Worm (Caenorhabditis elegans): ENCODE results near the gene clec-119.

clec-119 gene

ce11 chrII:1297044-1297696, 41.4 kb downstream of the clec-119 start:
- TF ChIP-seq lin-38 (GFP tag; IDR thresholded peaks at IDR 0.05) (no peak), unc-62 (GFP tag; optimal IDR thresholded peaks at IDR 0.05 in 1 of 2) (peak in 1 of 2 experiments; percentile 91), unc-62 (tag; optimal IDR thresholded peaks at IDR 0.05) (no peak), nhr-102 (tag; optimal IDR thresholded peaks at IDR 0.05) (no peak), nhr-11 (tag; optimal IDR thresholded peaks at IDR 0.05) (no peak)

- TF ChIP-seq daf-16 (GFP tag; optimal IDR thresholded peaks at IDR 0.05) (no peak), daf-16 (tag; optimal IDR thresholded peaks at IDR 0.05) (peak; percentile 89), hmg-1.1 (GFP tag; IDR thresholded peaks at IDR 0.05) (no peak), T20F7.1 (GFP tag; optimal IDR thresholded peaks at IDR 0.05) (no peak), dmd-6 (GFP tag; IDR thresholded peaks at IDR 0.05) (peak; percentile 43; the same call in 1 of the 2 replicates), skn-1 (tag; optimal IDR thresholded peaks at IDR 0.05) (no peak), zfp-2 (tag; optimal IDR thresholded peaks at IDR 0.05) (no peak), sdz-12 (GFP tag; optimal IDR thresholded peaks at IDR 0.05) (no peak), spr-3 (GFP tag; optimal IDR thresholded peaks at IDR 0.05) (no peak), zip-2 (tag; optimal IDR thresholded peaks at IDR 0.05) (no peak), lir-3 (tag; optimal IDR thresholded peaks at IDR 0.05) (no peak), ctbp-1 (GFP tag; IDR thresholded peaks at IDR 0.05) (no peak), daf-8 (GFP tag; IDR thresholded peaks at IDR 0.05) (no peak), nhr-76 (tag; optimal IDR thresholded peaks at IDR 0.05) (no peak), R02D3.7 (tag; optimal IDR thresholded peaks at IDR 0.05) (no peak), F37D6.2 (tag; optimal IDR thresholded peaks at IDR 0.05) (no peak), jun-1 (tag; optimal IDR thresholded peaks at IDR 0.05) (no peak), nhr-77 (tag; optimal IDR thresholded peaks at IDR 0.05) (no peak), D1046.2 (GFP tag; IDR thresholded peaks at IDR 0.05) (no peak), pqm-1 (tag; optimal IDR thresholded peaks at IDR 0.05) (peak; percentile 10), F10B5.3 (tag; optimal IDR thresholded peaks at IDR 0.05) (no peak), saeg-2 (GFP tag; IDR thresholded peaks at IDR 0.05) (no peak), unc-130 (GFP tag; optimal IDR thresholded peaks at IDR 0.05) (no peak), mes-2 (tag; optimal IDR thresholded peaks at IDR 0.05; ENCODE audit: poor library complexity, severe bottlenecking) (no peak)
Measured at ce11 chrII:1297697-1298093, 42.0 kb downstream of the clec-119 start.

DNA sequence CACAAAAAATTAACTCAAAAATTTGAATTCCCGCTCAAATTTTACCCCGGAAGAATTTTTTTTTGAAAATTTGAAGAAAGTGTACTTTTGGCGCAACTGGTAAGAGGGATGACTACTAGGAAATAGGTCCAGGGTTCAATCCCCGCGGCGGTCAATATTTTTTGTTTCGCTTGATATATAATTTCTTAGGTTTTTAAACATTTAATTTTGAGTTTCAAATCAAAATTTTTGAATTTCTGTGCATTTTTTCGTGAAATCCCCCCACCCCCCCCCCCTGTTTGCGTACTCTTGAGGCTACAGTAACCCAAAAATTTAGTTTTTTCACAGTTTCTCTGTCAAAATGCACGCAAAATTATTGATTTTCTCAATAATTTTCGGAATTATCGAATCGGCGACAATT, 42.4 kb downstream of the clec-119 start, which contains the start of gene Y57G7A.1:
Gene Y57G7A.1, plus strand, starts transcription at position 301 of the 400 bp plus-strand sequence.
- no peak for TF ChIP-seq F10B5.3 (tag; optimal IDR thresholded peaks at IDR 0.05)
- TF ChIP-seq lir-3 (tag; optimal IDR thresholded peaks at IDR 0.05), result no peak
- no peak for TF ChIP-seq aly-2 (tag; optimal IDR thresholded peaks at IDR 0.05)
- TF ChIP-seq nhr-48 (tag; optimal IDR thresholded peaks at IDR 0.05), result no peak
- TF ChIP-seq dpl-1 (GFP tag; optimal IDR thresholded peaks at IDR 0.05), result no peak
- TF ChIP-seq vab-7 (GFP tag; IDR thresholded peaks at IDR 0.05), result no peak
- no peak for TF ChIP-seq ZK546.5 (tag; optimal IDR thresholded peaks at IDR 0.05)
- TF ChIP-seq ceh-28 (tag; optimal IDR thresholded peaks at IDR 0.05), result no peak
- TF ChIP-seq madf-5 (GFP tag; IDR thresholded peaks at IDR 0.05), result no peak
- no peak for TF ChIP-seq tag-97 (GFP tag; IDR thresholded peaks at IDR 0.05)
- TF ChIP-seq mdl-1 (tag; optimal IDR thresholded peaks at IDR 0.05), result no peak

DNA sequence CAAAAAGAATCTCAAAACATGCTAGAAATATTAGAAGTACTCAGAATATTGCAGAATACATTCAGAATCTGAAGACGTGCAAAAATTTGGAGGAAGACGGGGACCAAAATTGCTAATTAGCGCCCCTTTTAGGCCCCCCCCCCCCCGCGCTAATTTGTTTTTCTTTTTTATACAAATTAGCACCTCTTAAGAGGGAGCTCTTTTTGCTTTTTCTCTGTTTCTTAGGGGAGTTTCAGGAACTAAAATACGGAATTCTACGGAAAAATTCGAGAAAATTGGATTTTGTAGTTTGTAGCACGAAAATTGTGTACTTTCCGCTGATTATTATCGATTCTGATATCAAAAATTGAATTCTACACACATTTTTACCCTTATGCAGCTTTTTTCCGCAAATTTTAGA, 45.8 kb downstream of the clec-119 start, which contains the start of gene glb-31:
Gene glb-31, minus strand, starts transcription at position 101 of the 400 bp plus-strand sequence.
- TF ChIP-seq sdz-12 (GFP tag; optimal IDR thresholded peaks at IDR 0.05) (no peak), saeg-2 (GFP tag; IDR thresholded peaks at IDR 0.05) (no peak), snpc-4 (tag; optimal IDR thresholded peaks at IDR 0.05) (no peak), nhr-11 (tag; optimal IDR thresholded peaks at IDR 0.05) (no peak), nhr-102 (tag; optimal IDR thresholded peaks at IDR 0.05) (no peak), skn-1 (tag; optimal IDR thresholded peaks at IDR 0.05) (no peak), unc-39 (tag; optimal IDR thresholded peaks at IDR 0.05) (no peak), F10B5.3 (tag; optimal IDR thresholded peaks at IDR 0.05) (no peak), egl-43 (GFP tag; IDR thresholded peaks at IDR 0.05) (no peak), ceh-82 (tag; optimal IDR thresholded peaks at IDR 0.05) (no peak), nhr-10 (tag; optimal IDR thresholded peaks at IDR 0.05) (no peak), zfp-3 (GFP tag; conservative IDR thresholded peaks at IDR 0.05) (no peak), lsy-2 (tag; optimal IDR thresholded peaks at IDR 0.05) (no peak), zfp-2 (tag; optimal IDR thresholded peaks at IDR 0.05) (no peak), lim-7 (GFP tag; IDR thresholded peaks at IDR 0.05) (no peak), ceh-28 (tag; optimal IDR thresholded peaks at IDR 0.05) (no peak), hlh-11 (tag; optimal IDR thresholded peaks at IDR 0.05) (no peak), hlh-30 (tag; optimal IDR thresholded peaks at IDR 0.05; ENCODE audit: insufficient read depth) (no peak)
